Worm (Caenorhabditis elegans): ENCODE data around the gene fbxa-150.

DNA sequence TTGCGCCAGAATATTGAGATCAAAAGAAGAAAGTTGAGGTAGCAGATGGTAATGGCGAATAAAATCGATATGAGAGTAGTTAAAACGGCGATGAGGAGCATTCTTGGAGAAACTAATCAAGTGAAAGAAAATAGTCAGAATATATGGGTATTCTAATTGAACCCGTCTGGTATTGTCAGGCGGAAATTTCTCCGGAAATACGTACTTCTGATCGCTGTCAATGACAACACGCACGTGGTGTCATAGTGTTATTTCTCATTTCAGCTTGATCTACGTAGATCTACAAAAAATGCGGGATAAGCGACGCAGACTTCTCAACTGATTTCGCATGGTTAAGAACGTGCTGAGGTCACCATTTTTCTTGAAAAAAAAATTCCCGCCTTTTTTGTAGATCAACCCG lies 30.0 kb upstream of the fbxa-150 start, which contains the start of gene srbc-79:
- TF ChIP-seq cebp-2 (GFP tag; IDR thresholded peaks at IDR 0.05) (no peak), fkh-3 (tag; optimal IDR thresholded peaks at IDR 0.05) (no peak), aptf-3 (GFP tag; IDR thresholded peaks at IDR 0.05) (no peak), F39B2.1 (GFP tag; IDR thresholded peaks at IDR 0.05) (no peak)
